Fruit fly (Drosophila melanogaster): Measurements from ENCODE around the gene Eig71Ef.

The Eig71Ef gene

DNA sequence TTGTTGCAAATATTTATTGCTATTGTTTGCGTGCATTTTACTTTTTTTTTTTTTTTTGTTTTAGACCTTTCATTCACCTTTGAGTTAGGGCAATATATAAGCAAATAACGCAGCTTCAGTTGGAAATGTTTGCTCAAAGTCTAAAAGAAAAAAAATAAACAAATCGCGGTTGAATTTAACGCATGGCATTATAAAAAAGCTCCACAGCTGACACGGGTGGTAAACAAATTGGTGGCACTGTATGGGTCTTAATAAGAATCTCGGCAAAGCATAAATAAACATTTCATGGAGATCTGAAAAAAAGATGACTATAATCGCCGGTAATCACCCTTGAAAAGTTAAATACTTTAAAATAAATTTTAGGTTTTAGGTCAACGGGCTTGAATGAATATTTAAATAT lies 37.2 kb upstream of the Eig71Ef start (continued):
- TF ChIP-seq CG6272 (GFP tag; IDR thresholded peaks at IDR 0.05): no peak
- peak; percentile 7 for TF ChIP-seq CG8281 (tag; optimal IDR thresholded peaks at IDR 0.05)
- TF ChIP-seq Chrac-16 (GFP tag; optimal IDR thresholded peaks at IDR 0.05): no peak
- peak in 1 of 2 experiments; percentile 7 for TF ChIP-seq Hr51 (GFP tag; optimal IDR thresholded peaks at IDR 0.05)
- TF ChIP-seq Asciz (GFP tag; optimal IDR thresholded peaks at IDR 0.05): peak; percentile 24
- TF ChIP-seq dysf (GFP tag; IDR thresholded peaks at IDR 0.05): 0 out of 3 replicates have a peak, but pooled peaks have one; percentile 29
- no peak for TF ChIP-seq CG14050 (GFP tag; IDR thresholded peaks at IDR 0.05)
- peak; percentile 48 for TF ChIP-seq oc (tag; optimal IDR thresholded peaks at IDR 0.05)
- no peak for TF ChIP-seq sima (GFP tag; optimal IDR thresholded peaks at IDR 0.05)
- no peak for TF ChIP-seq Ssrp (tag; optimal IDR thresholded peaks at IDR 0.05)
- no peak for TF ChIP-seq yki (optimal IDR thresholded peaks at IDR 0.05)
- no peak for TF ChIP-seq dmrt99B (tag; optimal IDR thresholded peaks at IDR 0.05)
- TF ChIP-seq D (optimal IDR thresholded peaks at IDR 0.05): no peak
- TF ChIP-seq D (GFP tag; optimal IDR thresholded peaks at IDR 0.05): no peak
- no peak for TF ChIP-seq az2 (GFP tag; optimal IDR thresholded peaks at IDR 0.05)
- TF ChIP-seq eve (GFP tag; optimal IDR thresholded peaks at IDR 0.05): no peak
- no peak for TF ChIP-seq Pdp1 (GFP tag; optimal IDR thresholded peaks at IDR 0.05)
- no peak for TF ChIP-seq Kr (GFP tag; optimal IDR thresholded peaks at IDR 0.05)
- TF ChIP-seq Atf3 (GFP tag; optimal IDR thresholded peaks at IDR 0.05): no peak
- no peak for TF ChIP-seq CG2712 (tag; optimal IDR thresholded peaks at IDR 0.05)
- no peak for TF ChIP-seq CG12155 (GFP tag; optimal IDR thresholded peaks at IDR 0.05)
- TF ChIP-seq row (GFP tag; IDR thresholded peaks at IDR 0.05): peak; percentile 33; the same call in 1 of the 3 replicates
- peak; percentile 21 for TF ChIP-seq sqz (GFP tag; optimal IDR thresholded peaks at IDR 0.05)
- no peak for TF ChIP-seq TFAM (GFP tag; optimal IDR thresholded peaks at IDR 0.05)
- peak in 1 of 2 experiments; percentile 7 for TF ChIP-seq dpn (GFP tag; optimal IDR thresholded peaks at IDR 0.05)
- TF ChIP-seq CG18619 (GFP tag; optimal IDR thresholded peaks at IDR 0.05): peak; percentile 5
- TF ChIP-seq CG33213 (GFP tag; optimal IDR thresholded peaks at IDR 0.05): no peak
- TF ChIP-seq lab (GFP tag; optimal IDR thresholded peaks at IDR 0.05): peak; percentile 21
- 0 out of 3 replicates have a peak, but pooled peaks have one; percentile 43 for TF ChIP-seq otp (GFP tag; IDR thresholded peaks at IDR 0.05)
- no peak for TF ChIP-seq CG11696 (GFP tag; IDR thresholded peaks at IDR 0.05)
- no peak for TF ChIP-seq Dp (GFP tag; optimal IDR thresholded peaks at IDR 0.05)
- no peak for TF ChIP-seq lilli (GFP tag; optimal IDR thresholded peaks at IDR 0.05)
- peak; percentile 8 for TF ChIP-seq CG7839 (tag; optimal IDR thresholded peaks at IDR 0.05)
- TF ChIP-seq sim (GFP tag; IDR thresholded peaks at IDR 0.05): no peak
- no peak for TF ChIP-seq CG9932 (GFP tag; IDR thresholded peaks at IDR 0.05)
- no peak for TF ChIP-seq Ets65A (GFP tag)
- TF ChIP-seq PHDP (tag; optimal IDR thresholded peaks at IDR 0.05): peak; percentile 12
- TF ChIP-seq wek (GFP tag; optimal IDR thresholded peaks at IDR 0.05): no peak
- TF ChIP-seq bsh (GFP tag; optimal IDR thresholded peaks at IDR 0.05): no peak

DNA sequence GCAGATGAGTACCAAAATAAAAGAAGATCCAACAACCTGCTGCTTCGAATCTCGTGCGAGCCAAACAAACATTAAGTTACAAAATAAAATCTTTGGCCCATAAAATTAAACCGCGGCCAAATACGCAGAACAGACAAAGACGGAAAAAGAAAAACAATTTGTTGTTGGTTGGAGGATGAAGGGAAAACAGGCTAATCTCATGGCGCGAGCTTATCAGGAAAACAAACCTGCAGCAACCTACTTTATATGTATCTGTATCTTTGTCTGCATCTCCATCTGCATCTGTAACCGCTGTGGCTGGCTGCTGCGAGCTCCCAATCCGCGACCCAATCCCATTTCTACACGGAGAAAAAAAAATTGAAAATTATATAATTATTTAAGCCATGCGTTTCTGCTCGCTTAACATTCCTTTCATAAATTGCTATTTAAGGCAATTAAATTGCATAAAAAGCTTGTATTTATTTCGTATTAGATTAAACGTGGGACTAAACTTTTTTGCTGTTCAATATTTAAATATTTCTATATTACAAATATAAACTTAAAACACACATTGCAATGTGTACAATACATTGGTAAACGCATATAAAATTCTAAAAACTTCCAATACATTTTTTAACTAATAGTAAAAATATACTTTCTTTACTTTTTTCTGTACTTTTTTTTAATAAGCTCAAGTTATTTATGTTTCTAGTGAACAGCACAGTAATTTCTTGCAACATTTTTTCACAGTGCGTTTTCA lies 35.8 kb upstream of the Eig71Ef start:
- peak; percentile 31 for TF ChIP-seq CG18476 (GFP tag; optimal IDR thresholded peaks at IDR 0.05)
- TF ChIP-seq kay (GFP tag; optimal IDR thresholded peaks at IDR 0.05): no peak
- TF ChIP-seq zf30C (GFP tag; optimal IDR thresholded peaks at IDR 0.05): peak; percentile 4
- TF ChIP-seq dimm (GFP tag; IDR thresholded peaks at IDR 0.05): no peak
- TF ChIP-seq CG4424 (GFP tag; optimal IDR thresholded peaks at IDR 0.05): peak; percentile 66
- no peak for TF ChIP-seq CG18011 (GFP tag; optimal IDR thresholded peaks at IDR 0.05)
- peak; percentile 18 for TF ChIP-seq odd (GFP tag; optimal IDR thresholded peaks at IDR 0.05)
- peak; percentile 36 for TF ChIP-seq Blimp-1 (GFP tag; optimal IDR thresholded peaks at IDR 0.05)
- TF ChIP-seq Ada2b (GFP tag; IDR thresholded peaks at IDR 0.05): no peak
- no peak for TF ChIP-seq CG3281 (GFP tag; optimal IDR thresholded peaks at IDR 0.05)
- TF ChIP-seq CG8765 (GFP tag; IDR thresholded peaks at IDR 0.05): no peak
- TF ChIP-seq CG6254 (GFP tag; optimal IDR thresholded peaks at IDR 0.05): peak; percentile 32
- no peak for TF ChIP-seq hth (optimal IDR thresholded peaks at IDR 0.05)
- no peak for TF ChIP-seq Doc3 (GFP tag; IDR thresholded peaks at IDR 0.05; ENCODE audit: partially characterized antibody)

Measured in whole organism, embryonic.